Worm (Caenorhabditis elegans): ENCODE measurements around the gene BE0003N10.6.
A peak's percentile ranks its signal among the peaks of the same experiment; 100 is the strongest.

BE0003N10.6 gene

ce11 chrIII:1080536-1080935, 20.7 kb upstream of the BE0003N10.6 start, which contains the start of the genes rab-18 and kbp-4 (continued):
- TF ChIP-seq mxl-3 (GFP tag; optimal IDR thresholded peaks at IDR 0.05) (peak; percentile 58), madf-9 (GFP tag; conservative IDR thresholded peaks at IDR 0.05) (no peak), F37D6.2 (tag; optimal IDR thresholded peaks at IDR 0.05) (peak; percentile 82), egl-43 (GFP tag; IDR thresholded peaks at IDR 0.05) (0 out of 2 replicates have a peak, but pooled peaks have one; percentile 27), zfp-2 (tag; optimal IDR thresholded peaks at IDR 0.05) (peak; percentile 88), F10B5.3 (tag; optimal IDR thresholded peaks at IDR 0.05) (peak; percentile 13), hlh-30 (tag; optimal IDR thresholded peaks at IDR 0.05; ENCODE audit: insufficient read depth) (peak; percentile 100), ctbp-1 (GFP tag; IDR thresholded peaks at IDR 0.05) (peak; percentile 77), dmd-6 (GFP tag; IDR thresholded peaks at IDR 0.05) (peak; percentile 80), daf-8 (GFP tag; IDR thresholded peaks at IDR 0.05) (no peak), F49E8.2 (tag; optimal IDR thresholded peaks at IDR 0.05; ENCODE audit: borderline replicate concordance) (peak; percentile 79), lin-13 (GFP tag; optimal IDR thresholded peaks at IDR 0.05) (peak; percentile 96), lsy-2 (tag; optimal IDR thresholded peaks at IDR 0.05) (peak; percentile 85 to 97), pha-4 (GFP tag; IDR thresholded peaks at IDR 0.05) (peak; percentile 79), pha-4 (tag; optimal IDR thresholded peaks at IDR 0.05) (peak; percentile 34), lin-39 (tag; optimal IDR thresholded peaks at IDR 0.05) (no peak), ztf-7 (tag; optimal IDR thresholded peaks at IDR 0.05) (peak; percentile 64), ceh-28 (tag; optimal IDR thresholded peaks at IDR 0.05) (peak; percentile 41), lin-38 (GFP tag; IDR thresholded peaks at IDR 0.05) (peak; percentile 99), nhr-11 (tag; optimal IDR thresholded peaks at IDR 0.05) (peak; percentile 92)

ce11 chrIII:1076383-1076782, 16.5 kb upstream of the BE0003N10.6 start, which contains the start of gene uaf-1:
Gene uaf-1, minus strand, starts transcription at chrIII:1076555.
- TF ChIP-seq vab-7 (GFP tag; IDR thresholded peaks at IDR 0.05) (peak; percentile 48; the same call in 1 of the 2 replicates), zfp-3 (GFP tag; conservative IDR thresholded peaks at IDR 0.05) (0 out of 2 replicates have a peak, but pooled peaks have one; percentile 45), lim-7 (GFP tag; IDR thresholded peaks at IDR 0.05) (peak; percentile 67; the same call in 1 of the 2 replicates), arid-1 (GFP tag; conservative IDR thresholded peaks at IDR 0.05) (0 out of 2 replicates have a peak, but pooled peaks have one; percentile 18), madf-5 (GFP tag; IDR thresholded peaks at IDR 0.05) (0 out of 4 replicates have a peak, but pooled peaks of 1 of the 2 experiments have one; percentile 52), lin-38 (GFP tag; IDR thresholded peaks at IDR 0.05) (peak; percentile 33; the same call in 1 of the 2 replicates)

ce11 chrIII:1074152-1074551, 14.3 kb upstream of the BE0003N10.6 start:
- TF ChIP-seq set-16 (GFP tag; IDR thresholded peaks at IDR 0.05) (peak; percentile 77), nhr-6 (tag; optimal IDR thresholded peaks at IDR 0.05) (no peak), T20F7.1 (GFP tag; optimal IDR thresholded peaks at IDR 0.05) (no peak)

ce11 chrIII:1058881-1059280, 980 bp downstream of the BE0003N10.6 start:
- TF ChIP-seq ceh-28 (tag; optimal IDR thresholded peaks at IDR 0.05) (peak; percentile 52), hlh-30 (tag; optimal IDR thresholded peaks at IDR 0.05; ENCODE audit: insufficient read depth) (no peak)

- TF ChIP-seq daf-8 (GFP tag; IDR thresholded peaks at IDR 0.05) (no peak), spr-1 (tag; optimal IDR thresholded peaks at IDR 0.05) (no peak), ceh-28 (tag; optimal IDR thresholded peaks at IDR 0.05) (peak; percentile 89)
Observed at ce11 chrIII:1058074-1058473, 1.8 kb downstream of the BE0003N10.6 start.

ce11 chrIII:1056989-1057687, 2.7 kb downstream of the BE0003N10.6 start:
- TF ChIP-seq ceh-28 (tag; optimal IDR thresholded peaks at IDR 0.05), result peak; percentile 76
